Fruit fly (Drosophila melanogaster): ENCODE data around the gene CRMP.

Gene CRMP

dm6 chr3R:5568590-5568989 is 2.3 kb upstream of the CRMP start, which contains the start of the genes CG2931 and Rheb (continued):
- TF ChIP-seq Hr78 (GFP tag; optimal IDR thresholded peaks at IDR 0.05) (no peak), kah (GFP tag; optimal IDR thresholded peaks at IDR 0.05) (no peak), CG4730 (GFP tag; IDR thresholded peaks at IDR 0.05) (peak; percentile 31; the same call in 1 of the 2 replicates), slbo (GFP tag; IDR thresholded peaks at IDR 0.05) (peak; percentile 81), pum (GFP tag; optimal IDR thresholded peaks at IDR 0.05) (peak; percentile 53), insv (GFP tag; optimal IDR thresholded peaks at IDR 0.05) (peak in 1 of 2 experiments; percentile 59), Hr3 (GFP tag; optimal IDR thresholded peaks at IDR 0.05) (peak; percentile 63), Dbx (GFP tag; IDR thresholded peaks at IDR 0.05) (peak; percentile 73; the same call in 2 of the 3 replicates), Dad (GFP tag; optimal IDR thresholded peaks at IDR 0.05) (peak; percentile 43), Eip74EF (GFP tag; optimal IDR thresholded peaks at IDR 0.05) (no peak), CG13296 (GFP tag; optimal IDR thresholded peaks at IDR 0.05) (peak; percentile 23), jing (GFP tag; optimal IDR thresholded peaks at IDR 0.05) (no peak), CG7745 (tag; optimal IDR thresholded peaks at IDR 0.05) (no peak), jigr1 (GFP tag; IDR thresholded peaks at IDR 0.05) (no peak), hth (optimal IDR thresholded peaks at IDR 0.05) (no peak), pfk (GFP tag; optimal IDR thresholded peaks at IDR 0.05) (no peak), CG3847 (GFP tag; IDR thresholded peaks at IDR 0.05) (peak; percentile 78), CG8290 (GFP tag; optimal IDR thresholded peaks at IDR 0.05) (peak; percentile 64), CG8290 (tag; optimal IDR thresholded peaks at IDR 0.05) (no peak), CG6654 (GFP tag; optimal IDR thresholded peaks at IDR 0.05) (no peak), phol (tag; optimal IDR thresholded peaks at IDR 0.05) (peak; percentile 82), CG17361 (GFP tag; IDR thresholded peaks at IDR 0.05) (peak; percentile 65; the same call in 1 of the 3 replicates), CG17359 (tag; optimal IDR thresholded peaks at IDR 0.05) (peak; percentile 47), HLHmδ (GFP tag; optimal IDR thresholded peaks at IDR 0.05) (no peak), Side (GFP tag; optimal IDR thresholded peaks at IDR 0.05) (no peak), ATbp (GFP tag; optimal IDR thresholded peaks at IDR 0.05) (no peak), Sox100B (GFP tag; optimal IDR thresholded peaks at IDR 0.05) (peak; percentile 26), CG10267 (tag; optimal IDR thresholded peaks at IDR 0.05) (peak; percentile 80), CG15601 (tag; optimal IDR thresholded peaks at IDR 0.05) (peak; percentile 71), Bteb2 (GFP tag; optimal IDR thresholded peaks at IDR 0.05) (peak; percentile 51), shn (GFP tag; optimal IDR thresholded peaks at IDR 0.05) (no peak), CG11695 (GFP tag; IDR thresholded peaks at IDR 0.05) (0 out of 3 replicates have a peak, but pooled peaks have one; percentile 21), Gsc (GFP tag; IDR thresholded peaks at IDR 0.05) (0 out of 2 replicates have a peak, but pooled peaks have one; percentile 7), Hmr (GFP tag; optimal IDR thresholded peaks at IDR 0.05) (peak; percentile 69), hkb (optimal IDR thresholded peaks at IDR 0.05) (no peak), hkb (GFP tag; IDR thresholded peaks at IDR 0.05) (peak; percentile 68), CG14965 (GFP tag; optimal IDR thresholded peaks at IDR 0.05; ENCODE audit: borderline replicate concordance) (no peak), CG13424 (tag; optimal IDR thresholded peaks at IDR 0.05) (peak; percentile 75), sr (GFP tag; IDR thresholded peaks at IDR 0.05) (no peak), CG10366 (GFP tag; IDR thresholded peaks at IDR 0.05) (peak; percentile 70), Meics (GFP tag; optimal IDR thresholded peaks at IDR 0.05) (peak; percentile 44), crol (GFP tag; IDR thresholded peaks at IDR 0.05) (no peak), CG16779 (GFP tag; IDR thresholded peaks at IDR 0.05) (no peak), ap (GFP tag; IDR thresholded peaks at IDR 0.05) (peak; percentile 42; the same call in 1 of the 2 replicates), Dip2 (GFP tag; IDR thresholded peaks at IDR 0.05) (no peak), slou (GFP tag; optimal IDR thresholded peaks at IDR 0.05) (peak; percentile 62), Dek (tag; optimal IDR thresholded peaks at IDR 0.05) (peak; percentile 36), CG17186 (GFP tag; optimal IDR thresholded peaks at IDR 0.05) (peak; percentile 69), fd102C (GFP tag; optimal IDR thresholded peaks at IDR 0.05) (no peak), bbx (GFP tag; IDR thresholded peaks at IDR 0.05; ENCODE audit: partially characterized antibody) (peak; percentile 69), Dll (GFP tag; IDR thresholded peaks at IDR 0.05; ENCODE audit: partially characterized antibody) (peak; percentile 88)
